Worm (Caenorhabditis elegans) whole organism, young adult: ENCODE results near the gene flr-4.
A peak's percentile ranks its signal among the peaks of the same experiment; 100 is the strongest.

Experiments used
- C06A6.2 ChIP-seq: fragments of 200-800 bp; sonication (Bioruptor generic); conservative IDR thresholded peaks from 2 replicates; pipeline ENCODE4 v1.3.6; 2022; ENCODE audit warnings: missing genetic modification characterization, missing compliant biosample characterization
- F22D6.2 ChIP-seq: sonication (generic microtip); optimal IDR thresholded peaks from 2 replicates; lab custom pipeline; 2016; ENCODE audit warnings: mild to moderate bottlenecking, missing genetic modification characterization, missing compliant biosample characterization
- K12H6.12 ChIP-seq: fragments of 200-800 bp; sonication (Bioruptor generic); optimal IDR thresholded peaks from 2 replicates; lab custom pipeline; 2018; ENCODE audit warnings: mild to moderate bottlenecking, missing genetic modification characterization, missing compliant biosample characterization
- Y53G8AR.9 ChIP-seq: fragments of 200-800 bp; sonication (Bioruptor generic); conservative IDR thresholded peaks from 2 replicates; pipeline ENCODE4 v1.3.6; 2022; ENCODE audit warnings: missing genetic modification reagents, missing genetic modification characterization, missing compliant biosample characterization
- athp-1 ChIP-seq: sonication (generic microtip); optimal IDR thresholded peaks from 2 replicates; lab custom pipeline; 2017; ENCODE audit warnings: mild to moderate bottlenecking, missing genetic modification characterization, missing compliant biosample characterization
- cebp-2 ChIP-seq: fragments of 200-800 bp; sonication (Bioruptor generic); IDR thresholded peaks from 2 replicates; pipeline ENCODE4 v1.3.6; 2022; ENCODE audit warnings: missing genetic modification characterization, missing compliant biosample characterization
- ceh-27 ChIP-seq: fragments of 200-800 bp; sonication (Bioruptor generic); optimal IDR thresholded peaks from 2 replicates; lab custom pipeline; 2018; ENCODE audit warnings: mild to moderate bottlenecking, missing genetic modification characterization, moderate library complexity, missing compliant biosample characterization
- ceh-58 ChIP-seq: fragments of 200-800 bp; sonication (Bioruptor generic); IDR thresholded peaks from 2 replicates; pipeline ENCODE4 v1.3.6; 2022; ENCODE audit warnings: missing genetic modification characterization, missing compliant biosample characterization
- ceh-91 ChIP-seq: fragments of 200-800 bp; sonication (Bioruptor generic); IDR thresholded peaks from 2 replicates; pipeline ENCODE4 v1.3.6; 2022; ENCODE audit warnings: missing genetic modification reagents, missing genetic modification characterization, missing compliant biosample characterization
- dox-1 ChIP-seq: fragments of 200-800 bp; sonication (Bioruptor generic); IDR thresholded peaks from 2 replicates; pipeline ENCODE4 v1.3.6; 2022; ENCODE audit warnings: missing genetic modification reagents, missing genetic modification characterization, missing compliant biosample characterization
- efl-1 ChIP-seq: fragments of 150-350 bp; optimal IDR thresholded peaks from 2 replicates; lab custom pipeline; 2014; ENCODE audit warnings: missing biosample characterization, missing genetic modification reagents, missing genetic modification characterization
- egl-44 ChIP-seq: fragments of 200-800 bp; sonication (Bioruptor generic); IDR thresholded peaks from 2 replicates; pipeline ENCODE4 v1.3.6; 2022; ENCODE audit warnings: missing genetic modification reagents, missing genetic modification characterization, missing compliant biosample characterization
- ets-4 ChIP-seq: fragments of 200-800 bp; sonication (Bioruptor generic); optimal IDR thresholded peaks from 2 replicates; lab custom pipeline; 2018; ENCODE audit warnings: mild to moderate bottlenecking, missing genetic modification characterization, missing compliant biosample characterization
- him-1 ChIP-seq: sonication (generic microtip); optimal IDR thresholded peaks from 2 replicates; lab custom pipeline; 2016; ENCODE audit warnings: missing genotype, missing genetic modification reagents, missing genetic modification characterization, missing compliant biosample characterization
- hlh-12 ChIP-seq: sonication (generic microtip); optimal IDR thresholded peaks from 2 replicates; lab custom pipeline; 2016; ENCODE audit warnings: missing genetic modification characterization, missing compliant biosample characterization
- hmg-1.2 ChIP-seq: fragments of 200-800 bp; sonication (Bioruptor generic); IDR thresholded peaks from 2 replicates; pipeline ENCODE4 v1.3.6; 2022; ENCODE audit warnings: missing genetic modification reagents, missing genetic modification characterization, missing compliant biosample characterization
- lir-1 ChIP-seq: fragments of 200-800 bp; sonication (Bioruptor generic); conservative IDR thresholded peaks from 2 replicates; pipeline ENCODE4 v1.3.6; 2022; ENCODE audit warnings: missing genetic modification reagents, missing genetic modification characterization, missing compliant biosample characterization
- madf-3 ChIP-seq: fragments of 200-800 bp; sonication (Bioruptor generic); IDR thresholded peaks from 2 replicates; pipeline ENCODE4 v1.3.6; 2022; ENCODE audit warnings: missing genetic modification reagents, missing genetic modification characterization, missing compliant biosample characterization
- madf-6 ChIP-seq: fragments of 200-800 bp; sonication (Bioruptor generic); IDR thresholded peaks from 2 replicates; pipeline ENCODE4 v1.3.6; 2022; ENCODE audit warnings: missing genetic modification reagents, missing genetic modification characterization, missing compliant biosample characterization
- nfyb-1 ChIP-seq: fragments of 200-800 bp; sonication (Bioruptor generic); IDR thresholded peaks from 2 replicates; pipeline ENCODE4 v1.3.6; 2022; ENCODE audit warnings: missing genetic modification reagents, missing genetic modification characterization, missing compliant biosample characterization
- nhr-120 ChIP-seq: fragments of 200-800 bp; sonication (Bioruptor generic); IDR thresholded peaks from 2 replicates; pipeline ENCODE4 v1.3.6; 2022; ENCODE audit warnings: missing genetic modification characterization, missing compliant biosample characterization
- nhr-80 ChIP-seq: sonication (generic microtip); optimal IDR thresholded peaks from 2 replicates; lab custom pipeline; 2016; ENCODE audit warnings: missing genetic modification characterization, missing compliant biosample characterization
- pha-4 ChIP-seq: fragments of 150-350 bp; sonication (generic microtip); optimal IDR thresholded peaks from 2 replicates; lab custom pipeline; 2014; ENCODE audit warnings: missing biosample characterization, missing genetic modification reagents, missing genetic modification characterization
- rcor-1 ChIP-seq: fragments of 200-800 bp; sonication (Bioruptor generic); IDR thresholded peaks from 2 replicates; pipeline ENCODE4 v1.3.6; 2022; ENCODE audit warnings: missing genetic modification reagents, missing genetic modification characterization, missing compliant biosample characterization
- rpc-1 ChIP-seq, 2 experiments: fragments of 150-350 bp in 1 of 2; sonication (generic microtip) in 1 of 2; optimal IDR thresholded peaks; 2 replicates each; lab custom pipeline; 2014 to 2018; ENCODE audit warnings: missing biosample characterization in 1 of 2, missing genetic modification characterization in 1 of 2, missing genetic modification reagents in 1 of 2, missing genotype in 1 of 2
- snpc-1.1 ChIP-seq: sonication (generic microtip); optimal IDR thresholded peaks from 2 replicates; lab custom pipeline; 2017; ENCODE audit warnings: missing genetic modification characterization, mild to moderate bottlenecking, missing compliant biosample characterization, antibody characterized with exemption, moderate library complexity, missing genotype, missing genetic modification reagents; ENCODE audit not compliant: insufficient read depth
- snpc-4 ChIP-seq, 5 experiments: fragments of 150-350 bp in 1 of 5; sonication (generic microtip) in 4 of 5; optimal IDR thresholded peaks; 2 replicates each; lab custom pipeline; 2014 to 2018; ENCODE audit warnings: missing genetic modification characterization in 5 of 5, missing biosample characterization in 3 of 5, antibody characterized with exemption in 2 of 5, mild to moderate bottlenecking in 2 of 5, missing compliant biosample characterization in 2 of 5, missing genotype in 2 of 5, moderate library complexity in 2 of 5, missing genetic modification reagents in 1 of 5
- somi-1 ChIP-seq: fragments of 200-800 bp; sonication (Bioruptor generic); optimal IDR thresholded peaks from 2 replicates; lab custom pipeline; 2018; ENCODE audit warnings: mild to moderate bottlenecking, missing genetic modification characterization, missing compliant biosample characterization
- sptf-2 ChIP-seq: fragments of 200-800 bp; sonication (Bioruptor generic); optimal IDR thresholded peaks from 2 replicates; lab custom pipeline; 2018; ENCODE audit warnings: mild to moderate bottlenecking, missing genetic modification characterization, missing compliant biosample characterization
- zfh-2 ChIP-seq: fragments of 200-800 bp; sonication (Bioruptor generic); conservative IDR thresholded peaks from 2 replicates; pipeline ENCODE4 v1.3.6; 2022; ENCODE audit warnings: missing genetic modification reagents, missing genetic modification characterization, missing compliant biosample characterization
- zim-3 ChIP-seq: sonication (generic microtip); optimal IDR thresholded peaks from 2 replicates; lab custom pipeline; 2017; ENCODE audit warnings: mild to moderate bottlenecking, missing genetic modification characterization, moderate library complexity, missing compliant biosample characterization
- ztf-22 ChIP-seq: fragments of 200-800 bp; sonication (Bioruptor generic); optimal IDR thresholded peaks from 2 replicates; lab custom pipeline; 2018; ENCODE audit warnings: mild to moderate bottlenecking, missing genetic modification characterization, moderate library complexity, missing compliant biosample characterization
- ztf-25 ChIP-seq: fragments of 200-800 bp; sonication (Bioruptor generic); IDR thresholded peaks from 2 replicates; pipeline ENCODE4 v1.3.6; 2022; ENCODE audit warnings: missing genetic modification reagents, missing genetic modification characterization, missing compliant biosample characterization

Gene flr-4

ce11 chrX:15097763-15098162, 8.6 kb downstream of the flr-4 start, which contains the start of gene F09B12.3:
TSS of gene F09B12.3 (minus strand) at chrX:15097954.
- no peak for TF ChIP-seq F22D6.2 (tag; lab: Kevin White, UChicago)
- TF ChIP-seq nhr-80, result peak; percentile 54

- TF ChIP-seq hmg-1.2 (GFP tag; lab: Robert Waterston, UW) (peak; percentile 84), madf-3 (GFP tag; lab: Robert Waterston, UW) (no peak), nhr-80 (peak; percentile 56), hlh-12 (no peak), dox-1 (peak; percentile 54; the same call in 1 of the 2 replicates), ceh-27 (GFP tag; lab: Kevin White, UChicago) (peak; percentile 54), athp-1 (tag; lab: Kevin White, UChicago) (no peak)
Measured at ce11 chrX:15100369-15100963, 11.3 kb downstream of the flr-4 start, which contains the start of gene dhhc-1. TSS of gene dhhc-1 (minus strand) at chrX:15100419.

ce11 chrX:15103481-15103880, 14.3 kb downstream of the flr-4 start:
- TF ChIP-seq cebp-2 (GFP tag; lab: Robert Waterston, UW) (0 out of 2 replicates have a peak, but pooled peaks have one; percentile 24), rcor-1 (GFP tag; lab: Robert Waterston, UW) (no peak)

- no peak for TF ChIP-seq K12H6.12
- no peak for TF ChIP-seq nfyb-1 (GFP tag; lab: Robert Waterston, UW)
- TF ChIP-seq sptf-2, result no peak
- no peak for TF ChIP-seq lir-1
- TF ChIP-seq nhr-120 (GFP tag; lab: Robert Waterston, UW), result no peak
- no peak for TF ChIP-seq egl-44 (GFP tag; lab: Robert Waterston, UW)
- TF ChIP-seq zim-3, result no peak
- no peak for TF ChIP-seq snpc-1.1 (tag; lab: Kevin White, UChicago)
- no peak for TF ChIP-seq pha-4
- no peak for TF ChIP-seq Y53G8AR.9 (GFP tag; lab: Robert Waterston, UW)
Measured at ce11 chrX:15104963-15105493, 15.8 kb downstream of the flr-4 start.

ce11 chrX:15107747-15108252, 18.6 kb downstream of the flr-4 start, which contains the start of gene mlt-9:
TSS of gene mlt-9 (minus strand) at chrX:15107797.
- no peak for TF ChIP-seq him-1 (tag; lab: Kevin White, UChicago)
- peak; percentile 77 for TF ChIP-seq zfh-2 (GFP tag; lab: Robert Waterston, UW)

- no peak for TF ChIP-seq somi-1 (GFP tag; lab: Kevin White, UChicago)
- no peak for TF ChIP-seq efl-1 (GFP tag; lab: Kevin White, UChicago)
- no peak for TF ChIP-seq snpc-4 (GFP tag; optimal IDR thresholded peaks at IDR 0.05; lab: Kevin White, UChicago)
- peak in 2 of 4 experiments; percentile 34 to 71 for TF ChIP-seq snpc-4 (tag; optimal IDR thresholded peaks at IDR 0.05; lab: Kevin White, UChicago)
- no peak for TF ChIP-seq dox-1
- TF ChIP-seq ets-4, result no peak
- 0 out of 2 replicates have a peak, but pooled peaks have one; percentile 41 for TF ChIP-seq ceh-58
- no peak for TF ChIP-seq rpc-1 (optimal IDR thresholded peaks at IDR 0.05; lab: Kevin White, UChicago)
- TF ChIP-seq rpc-1 (tag; optimal IDR thresholded peaks at IDR 0.05; lab: Kevin White, UChicago), result no peak
- TF ChIP-seq ceh-91 (GFP tag; lab: Robert Waterston, UW), result no peak
- TF ChIP-seq C06A6.2 (GFP tag; lab: Robert Waterston, UW), result no peak
- TF ChIP-seq madf-6 (GFP tag; lab: Robert Waterston, UW), result no peak
- 0 out of 2 replicates have a peak, but pooled peaks have one; percentile 32 for TF ChIP-seq ztf-25 (GFP tag; lab: Robert Waterston, UW)
- TF ChIP-seq ztf-22 (GFP tag; lab: Kevin White, UChicago), result no peak
Measured at ce11 chrX:15112172-15112571, 23.0 kb downstream of the flr-4 start.
